Fruit fly (Drosophila melanogaster) whole organism, prepupa: ENCODE data around the gene CNMa.

Source experiments
- CG11762 ChIP-seq: fragments of 200-800 bp; sonication (Bioruptor generic); optimal IDR thresholded peaks from 3 replicates; lab custom pipeline; 2016; ENCODE audit warnings: missing biosample characterization, missing genetic modification characterization; ENCODE audit not compliant: insufficient read depth
- CG32006 ChIP-seq: fragments of 200-800 bp; sonication (Bioruptor generic); optimal IDR thresholded peaks from 3 replicates; lab custom pipeline; 2017; ENCODE audit warnings: missing biosample characterization, mild to moderate bottlenecking, missing genetic modification characterization
- Gug ChIP-seq: fragments of 200-800 bp; sonication (Bioruptor generic); IDR thresholded peaks from 2 replicates; pipeline ENCODE4 v1.3.6; 2022; ENCODE audit warnings: missing biosample characterization, missing genetic modification characterization

dm6 chr3L:1835064-1835463 lies 20.3 kb downstream of the CNMa start, which contains the start of gene Cpr62Bb:
- TF ChIP-seq CG32006 (GFP tag; lab: Kevin White, UChicago): no peak
- no peak for TF ChIP-seq CG11762 (GFP tag; lab: Kevin White, UChicago)
- TF ChIP-seq Gug (GFP tag; lab: Robert Waterston, UW): no peak
